Fruit fly (Drosophila melanogaster) whole organism, embryonic: Measurements from ENCODE around the gene CG10581.

Experiments used
- Aef1 ChIP-seq: fragments of 200-800 bp; sonication (Bioruptor generic); IDR thresholded peaks from 3 replicates; pipeline ENCODE4 v1.3.6; 2022; ENCODE audit warnings: missing biosample characterization, missing genetic modification characterization
- Asciz ChIP-seq: fragments of 200-800 bp; sonication (Bioruptor generic); optimal IDR thresholded peaks from 2 replicates; lab custom pipeline; 2017; ENCODE audit warnings: missing biosample characterization, mild to moderate bottlenecking, missing genetic modification characterization, missing genetic modification reagents
- CG10321 ChIP-seq: fragments of 200-800 bp; sonication (Bioruptor generic); IDR thresholded peaks from 2 replicates; pipeline ENCODE4 v1.3.6; 2022; ENCODE audit warnings: missing biosample characterization, missing genetic modification characterization
- CG11398 ChIP-seq: fragments of 200-800 bp; sonication (Bioruptor generic); optimal IDR thresholded peaks from 2 replicates; lab custom pipeline; 2016; ENCODE audit warnings: missing biosample characterization, missing genetic modification characterization
- CG11456 ChIP-seq: fragments of 200-800 bp; sonication (Bioruptor generic); IDR thresholded peaks from 3 replicates; pipeline ENCODE4 v1.3.6; 2022; ENCODE audit warnings: missing biosample characterization, missing genetic modification characterization
- CG11723 ChIP-seq: fragments of 200-800 bp; sonication (Bioruptor generic); optimal IDR thresholded peaks from 2 replicates; lab custom pipeline; 2017; ENCODE audit warnings: missing biosample characterization, mild to moderate bottlenecking, missing genetic modification characterization
- CG12104 ChIP-seq: fragments of 200-800 bp; sonication (Bioruptor generic); optimal IDR thresholded peaks from 3 replicates; lab custom pipeline; 2016; ENCODE audit warnings: missing biosample characterization, missing genetic modification characterization
- CG12219 ChIP-seq: fragments of 200-800 bp; sonication (Bioruptor generic); optimal IDR thresholded peaks from 3 replicates; lab custom pipeline; 2018; ENCODE audit warnings: missing biosample characterization, mild to moderate bottlenecking, missing genetic modification characterization
- CG1233 ChIP-seq: fragments of 200-800 bp; sonication (Bioruptor generic); optimal IDR thresholded peaks from 4 replicates; lab custom pipeline; 2018; ENCODE audit warnings: missing biosample characterization, mild to moderate bottlenecking, missing genetic modification characterization
- CG12769 ChIP-seq: fragments of 200-800 bp; sonication (Bioruptor generic); optimal IDR thresholded peaks from 2 replicates; lab custom pipeline; 2019; ENCODE audit warnings: missing biosample characterization, mild to moderate bottlenecking, missing genetic modification characterization, moderate library complexity
- CG1529 ChIP-seq: fragments of 200-800 bp; sonication (Bioruptor generic); optimal IDR thresholded peaks from 3 replicates; lab custom pipeline; 2018; ENCODE audit warnings: missing biosample characterization, missing genetic modification characterization
- CG1603 ChIP-seq: fragments of 200-800 bp; sonication (Bioruptor generic); optimal IDR thresholded peaks from 2 replicates; lab custom pipeline; 2019; ENCODE audit warnings: missing biosample characterization, mild to moderate bottlenecking, missing genetic modification characterization, moderate library complexity
- CG17385 ChIP-seq: fragments of 200-800 bp; sonication (Bioruptor generic); optimal IDR thresholded peaks from 3 replicates; lab custom pipeline; 2018; ENCODE audit warnings: missing biosample characterization, mild to moderate bottlenecking, missing genetic modification characterization
- CG18262 ChIP-seq: fragments of 200-800 bp; optimal IDR thresholded peaks from 3 replicates; lab custom pipeline; 2019; ENCODE audit warnings: missing biosample characterization, mild to moderate bottlenecking, missing genetic modification characterization, moderate library complexity
- CG34376 ChIP-seq: fragments of 200-800 bp; sonication (Bioruptor generic); optimal IDR thresholded peaks from 2 replicates; lab custom pipeline; 2018; ENCODE audit warnings: missing biosample characterization, mild to moderate bottlenecking, missing genetic modification characterization
- CG5245 ChIP-seq: fragments of 200-800 bp; sonication (Bioruptor generic); optimal IDR thresholded peaks from 3 replicates; lab custom pipeline; 2016; ENCODE audit warnings: missing biosample characterization, missing genetic modification characterization
- CG6175 ChIP-seq: fragments of 200-800 bp; sonication (Bioruptor generic); IDR thresholded peaks from 3 replicates; pipeline ENCODE4 v1.3.6; 2022; ENCODE audit warnings: missing biosample characterization, missing genetic modification characterization
- CTCF ChIP-seq: fragments of 200-800 bp; sonication (Bioruptor generic); optimal IDR thresholded peaks from 2 replicates; lab custom pipeline; 2017; ENCODE audit warnings: missing biosample characterization, mild to moderate bottlenecking, missing genetic modification characterization, moderate library complexity
- Dip3 ChIP-seq: fragments of 200-800 bp; sonication (Bioruptor generic); optimal IDR thresholded peaks from 3 replicates; lab custom pipeline; 2016; ENCODE audit warnings: missing biosample characterization, missing genetic modification characterization
- HLH4C ChIP-seq: fragments of 200-800 bp; sonication (Bioruptor generic); IDR thresholded peaks from 3 replicates; pipeline ENCODE4 v1.3.6; 2022; ENCODE audit warnings: missing biosample characterization, missing genetic modification characterization; ENCODE audit not compliant: partially characterized antibody
- Hmr ChIP-seq: fragments of 200-800 bp; sonication (Bioruptor generic); optimal IDR thresholded peaks from 3 replicates; lab custom pipeline; 2017; ENCODE audit warnings: mild to moderate bottlenecking, missing biosample characterization, missing genetic modification reagents, missing genetic modification characterization
- Hmx ChIP-seq: fragments of 200-800 bp; sonication (Bioruptor generic); optimal IDR thresholded peaks from 2 replicates; lab custom pipeline; 2016; ENCODE audit warnings: missing biosample characterization, missing genetic modification characterization
- Jarid2 ChIP-seq: fragments of 200-800 bp; sonication (Bioruptor generic); optimal IDR thresholded peaks from 3 replicates; lab custom pipeline; 2017; ENCODE audit warnings: mild to moderate bottlenecking, missing biosample characterization, missing genetic modification reagents, missing genetic modification characterization
- MTF-1 ChIP-seq: fragments of 200-800 bp; sonication (Bioruptor generic); optimal IDR thresholded peaks from 2 replicates; lab custom pipeline; 2018; ENCODE audit warnings: missing biosample characterization, mild to moderate bottlenecking, missing genetic modification characterization, borderline replicate concordance
- Pdp1 ChIP-seq, 2 experiments: fragments of 200-800 bp; sonication (Bioruptor generic); optimal IDR thresholded peaks; 3 replicates each; lab custom pipeline; 2016; ENCODE audit warnings: missing biosample characterization in 2 of 2, missing genetic modification characterization in 2 of 2, mild to moderate bottlenecking in 1 of 2, moderate library complexity in 1 of 2
- Rfx ChIP-seq: fragments of 200-800 bp; sonication (Bioruptor generic); IDR thresholded peaks from 2 replicates; pipeline ENCODE4 v1.3.6; 2022; ENCODE audit warnings: missing biosample characterization, missing genetic modification characterization
- Ssrp ChIP-seq: fragments of 200-800 bp; sonication (Bioruptor generic); optimal IDR thresholded peaks from 2 replicates; lab custom pipeline; 2018; ENCODE audit warnings: missing biosample characterization, mild to moderate bottlenecking, missing genetic modification characterization, moderate library complexity
- ab ChIP-seq: fragments of 200-800 bp; sonication (Bioruptor generic); optimal IDR thresholded peaks from 2 replicates; lab custom pipeline; 2016; ENCODE audit warnings: missing biosample characterization, missing genetic modification characterization
- abd-A ChIP-seq: fragments of 200-800 bp; sonication (Bioruptor generic); optimal IDR thresholded peaks from 3 replicates; lab custom pipeline; 2019; ENCODE audit warnings: missing biosample characterization, mild to moderate bottlenecking, missing genetic modification characterization, moderate library complexity
- cato ChIP-seq: fragments of 200-800 bp; sonication (Bioruptor generic); optimal IDR thresholded peaks from 2 replicates; lab custom pipeline; 2016; ENCODE audit warnings: missing biosample characterization, missing genetic modification characterization, borderline replicate concordance
- dan ChIP-seq: fragments of 200-800 bp; sonication (Bioruptor generic); IDR thresholded peaks from 2 replicates; pipeline ENCODE4 v1.3.6; 2022; ENCODE audit warnings: missing biosample characterization, missing genetic modification characterization
- dati ChIP-seq: fragments of 200-800 bp; sonication (Bioruptor generic); IDR thresholded peaks from 2 replicates; pipeline ENCODE4 v1.3.6; 2022; ENCODE audit warnings: missing biosample characterization, missing genetic modification characterization
- dm ChIP-seq: fragments of 200-800 bp; sonication (Bioruptor generic); optimal IDR thresholded peaks from 3 replicates; lab custom pipeline; 2016; ENCODE audit warnings: missing biosample characterization, missing genetic modification characterization
- emc ChIP-seq: fragments of 200-800 bp; sonication (Bioruptor generic); optimal IDR thresholded peaks from 2 replicates; lab custom pipeline; 2016; ENCODE audit warnings: missing biosample characterization, missing genetic modification characterization
- eve ChIP-seq, 2 experiments: fragments of >200 bp; optimal IDR thresholded peaks; 2 replicates each; lab custom pipeline; 2017; ENCODE audit warnings: missing biosample characterization in 2 of 2, missing genetic modification characterization in 2 of 2
- fru ChIP-seq: fragments of >200 bp; optimal IDR thresholded peaks from 2 replicates; lab custom pipeline; 2017
- grn ChIP-seq: fragments of 200-800 bp; sonication (Bioruptor generic); optimal IDR thresholded peaks from 3 replicates; lab custom pipeline; 2017; ENCODE audit warnings: missing biosample characterization, missing genetic modification characterization
- gro ChIP-seq: fragments of 200-800 bp; sonication (Bioruptor generic); optimal IDR thresholded peaks from 2 replicates; lab custom pipeline; 2016; ENCODE audit warnings: missing biosample characterization, missing genetic modification characterization
- gsb ChIP-seq: fragments of 200-800 bp; sonication (Bioruptor generic); IDR thresholded peaks from 2 replicates; pipeline ENCODE4 v1.3.6; 2022; ENCODE audit warnings: missing biosample characterization, missing genetic modification characterization
- gsb-n ChIP-seq: fragments of 200-800 bp; sonication (Bioruptor generic); optimal IDR thresholded peaks from 3 replicates; lab custom pipeline; 2018; ENCODE audit warnings: missing biosample characterization, mild to moderate bottlenecking, missing genetic modification characterization
- h ChIP-seq: fragments of >200 bp; optimal IDR thresholded peaks from 2 replicates; lab custom pipeline; 2017
- hb ChIP-seq: fragments of 200-800 bp; sonication (Bioruptor generic); IDR thresholded peaks from 3 replicates; pipeline ENCODE4 v1.3.6; 2022; ENCODE audit warnings: missing biosample characterization, missing genetic modification characterization; ENCODE audit not compliant: partially characterized antibody
- hth ChIP-seq: fragments of >200 bp; optimal IDR thresholded peaks from 2 replicates; lab custom pipeline; 2017; ENCODE audit warnings: inconsistent platforms
- jumu ChIP-seq: fragments of 200-800 bp; sonication (Bioruptor generic); optimal IDR thresholded peaks from 3 replicates; lab custom pipeline; 2016; ENCODE audit warnings: missing biosample characterization, missing genetic modification characterization
- lilli ChIP-seq: fragments of 200-800 bp; sonication (Bioruptor generic); optimal IDR thresholded peaks from 3 replicates; lab custom pipeline; 2016; ENCODE audit warnings: missing biosample characterization, missing genetic modification characterization
- mld ChIP-seq: fragments of 200-800 bp; sonication (Bioruptor generic); IDR thresholded peaks from 3 replicates; pipeline ENCODE4 v1.3.6; 2022; ENCODE audit warnings: missing biosample characterization, missing genetic modification characterization; ENCODE audit not compliant: partially characterized antibody
- peb ChIP-seq: fragments of 200-800 bp; sonication (Bioruptor generic); IDR thresholded peaks from 2 replicates; pipeline ENCODE4 v1.3.6; 2022; ENCODE audit warnings: missing biosample characterization, missing genetic modification characterization
- prd ChIP-seq, 3 experiments: fragments of >200 bp in 2 of 3; fragments of 200-800 bp in 1 of 3; sonication (Bioruptor generic) in 1 of 3; optimal IDR thresholded peaks in 2 of 3; IDR thresholded peaks in 1 of 3; 2 replicates in 2 of 3; 3 replicates in 1 of 3; pipeline versions ENCODE4 v1.3.6 to Lab custom; 2017 to 2022; ENCODE audit warnings: missing biosample characterization in 1 of 3, missing genetic modification characterization in 1 of 3
- sr ChIP-seq: fragments of 200-800 bp; sonication (Bioruptor generic); IDR thresholded peaks from 3 replicates; pipeline ENCODE4 v1.3.6; 2022; ENCODE audit warnings: missing biosample characterization, missing genetic modification characterization
- tin ChIP-seq: fragments of 200-800 bp; sonication (Bioruptor generic); optimal IDR thresholded peaks from 3 replicates; lab custom pipeline; 2016; ENCODE audit warnings: missing biosample characterization, missing genetic modification characterization
- unpg ChIP-seq: fragments of 200-800 bp; sonication (Bioruptor generic); optimal IDR thresholded peaks from 3 replicates; lab custom pipeline; 2018; ENCODE audit warnings: missing biosample characterization, mild to moderate bottlenecking, missing genetic modification characterization, moderate library complexity

Gene CG10581

dm6 chr3L:21065212-21065902 is 31.4 kb upstream of the CG10581 start, which contains the start of gene CG43072 (continued):
- TF ChIP-seq Dip3 (GFP tag; lab: Kevin White, UChicago), result no peak
- no peak for TF ChIP-seq dati
- TF ChIP-seq CG12219, result peak; percentile 43
- TF ChIP-seq sr (GFP tag; lab: Robert Waterston, UW), result no peak
- no peak for TF ChIP-seq CG18262 (tag; lab: Kevin White, UChicago)
- no peak for TF ChIP-seq CG11398 (GFP tag; lab: Kevin White, UChicago)
- no peak for TF ChIP-seq cato (GFP tag; lab: Kevin White, UChicago)
- TF ChIP-seq CG12769 (tag; lab: Kevin White, UChicago), result peak; percentile 21
- peak; percentile 45 for TF ChIP-seq grn (GFP tag; lab: Kevin White, UChicago)
- peak; percentile 17 for TF ChIP-seq Asciz (GFP tag; lab: Kevin White, UChicago)
- no peak for TF ChIP-seq CG10321 (GFP tag; lab: Robert Waterston, UW)
- TF ChIP-seq CG1603 (tag; lab: Kevin White, UChicago), result peak; percentile 12
- TF ChIP-seq hb, result no peak
- no peak for TF ChIP-seq h (lab: Kevin White, UChicago)
- TF ChIP-seq gsb, result no peak
- TF ChIP-seq Ssrp (tag; lab: Kevin White, UChicago), result no peak
- TF ChIP-seq mld, result no peak
- no peak for TF ChIP-seq hth
- TF ChIP-seq Jarid2 (GFP tag; lab: Kevin White, UChicago), result no peak
- no peak for TF ChIP-seq CG1529 (GFP tag; lab: Kevin White, UChicago)
- peak; percentile 99 for TF ChIP-seq CG34376 (GFP tag; lab: Kevin White, UChicago)
- TF ChIP-seq CG17385 (GFP tag; lab: Kevin White, UChicago), result peak; percentile 45
- peak in 1 of 2 experiments; percentile 55 for TF ChIP-seq Pdp1 (GFP tag; optimal IDR thresholded peaks at IDR 0.05; lab: Kevin White, UChicago)
- no peak for TF ChIP-seq ab (GFP tag; lab: Kevin White, UChicago)
- TF ChIP-seq gro (GFP tag; lab: Kevin White, UChicago), result peak; percentile 42
- TF ChIP-seq emc (GFP tag; lab: Kevin White, UChicago), result no peak
- TF ChIP-seq Hmx (GFP tag; lab: Kevin White, UChicago), result no peak
- peak; percentile 49 for TF ChIP-seq unpg (GFP tag; lab: Kevin White, UChicago)
- peak; percentile 83 for TF ChIP-seq CTCF (GFP tag; lab: Kevin White, UChicago)
- TF ChIP-seq CG1233 (GFP tag; lab: Kevin White, UChicago), result peak; percentile 1
- no peak for TF ChIP-seq fru (lab: Kevin White, UChicago)
- no peak for TF ChIP-seq eve (GFP tag; optimal IDR thresholded peaks at IDR 0.05; lab: Kevin White, UChicago)
- TF ChIP-seq CG5245 (GFP tag; lab: Kevin White, UChicago), result no peak
- no peak for TF ChIP-seq gsb-n (tag; lab: Kevin White, UChicago)
- TF ChIP-seq prd (optimal IDR thresholded peaks at IDR 0.05; lab: Kevin White, UChicago), result no peak
- no peak for TF ChIP-seq prd (GFP tag; IDR thresholded peaks at IDR 0.05; lab: Robert Waterston, UW)
- no peak for TF ChIP-seq peb (GFP tag; lab: Robert Waterston, UW)
- peak; percentile 52 for TF ChIP-seq Hmr
- TF ChIP-seq dm (GFP tag; lab: Kevin White, UChicago), result no peak
- no peak for TF ChIP-seq HLH4C (GFP tag; lab: Robert Waterston, UW)
- TF ChIP-seq Aef1 (GFP tag; lab: Robert Waterston, UW), result no peak
- no peak for TF ChIP-seq dan (GFP tag; lab: Robert Waterston, UW)
- no peak for TF ChIP-seq CG6175 (GFP tag; lab: Robert Waterston, UW)
- peak; percentile 19 for TF ChIP-seq MTF-1
- no peak for TF ChIP-seq jumu (GFP tag; lab: Kevin White, UChicago)
- TF ChIP-seq Rfx (GFP tag; lab: Robert Waterston, UW), result no peak
- TF ChIP-seq tin (GFP tag; lab: Kevin White, UChicago), result no peak
- TF ChIP-seq CG11723 (GFP tag; lab: Kevin White, UChicago), result no peak
- TF ChIP-seq abd-A, result no peak
- TF ChIP-seq lilli (GFP tag; lab: Kevin White, UChicago), result peak; percentile 9
- no peak for TF ChIP-seq CG12104 (GFP tag; lab: Kevin White, UChicago)
- no peak for TF ChIP-seq CG11456 (GFP tag; lab: Robert Waterston, UW)
